Fruit fly (Drosophila melanogaster) whole organism, adult: Measurements from ENCODE around the gene piwi.

Source experiments
- CG12768 ChIP-seq: fragments of 200-800 bp; sonication (Bioruptor generic); optimal IDR thresholded peaks from 2 replicates; lab custom pipeline; 2017; ENCODE audit warnings: missing biosample characterization, missing genetic modification characterization, mild to moderate bottlenecking, moderate library complexity, missing genetic modification reagents
- CG33017 ChIP-seq: fragments of 200-800 bp; sonication (Bioruptor generic); optimal IDR thresholded peaks from 2 replicates; lab custom pipeline; 2018; ENCODE audit warnings: missing biosample characterization, mild to moderate bottlenecking, missing genetic modification characterization, moderate library complexity
- CG5204 ChIP-seq: fragments of 200-800 bp; sonication (Bioruptor generic); optimal IDR thresholded peaks from 2 replicates; lab custom pipeline; 2016; ENCODE audit warnings: missing biosample characterization, missing genetic modification characterization
- kay ChIP-seq: fragments of 200-800 bp; sonication (Bioruptor generic); peaks from one replicate; lab custom pipeline; 2016; ENCODE audit warnings: missing biosample characterization, missing genetic modification characterization, borderline replicate concordance
- tj ChIP-seq: fragments of 200-800 bp; sonication (Bioruptor generic); optimal IDR thresholded peaks from 3 replicates; lab custom pipeline; 2017; ENCODE audit warnings: missing biosample characterization, mild to moderate bottlenecking, missing genetic modification characterization, moderate library complexity
- toe ChIP-seq: fragments of 200-800 bp; sonication (Bioruptor generic); optimal IDR thresholded peaks from 2 replicates; lab custom pipeline; 2016; ENCODE audit warnings: missing biosample characterization, missing genetic modification characterization

dm6 chr2L:10940196-10940595, 47.0 kb downstream of the piwi start:
- TF ChIP-seq toe (GFP tag; lab: Kevin White, UChicago) (no peak), CG12768 (no peak), CG33017 (tag; lab: Kevin White, UChicago) (no peak), CG5204 (GFP tag; lab: Kevin White, UChicago) (no peak), kay (peak; percentile 25), tj (GFP tag; lab: Kevin White, UChicago) (no peak)
